Fruit fly (Drosophila melanogaster): ENCODE data around the gene Hyls1.

Hyls1 gene

dm6 chr2L:16315844-16316243 lies 36.6 kb downstream of the Hyls1 start (continued):
- TF ChIP-seq CG14965 (GFP tag; optimal IDR thresholded peaks at IDR 0.05; ENCODE audit: borderline replicate concordance), result no peak

dm6 chr2L:16315027-16315426 lies 37.4 kb downstream of the Hyls1 start:
- TF ChIP-seq schlank (tag; optimal IDR thresholded peaks at IDR 0.05) (peak; percentile 31), mirr (GFP tag; optimal IDR thresholded peaks at IDR 0.05) (peak; percentile 77), corto (GFP tag; optimal IDR thresholded peaks at IDR 0.05) (peak; percentile 19), nom (GFP tag; optimal IDR thresholded peaks at IDR 0.05) (peak; percentile 78), HmgD (GFP tag; optimal IDR thresholded peaks at IDR 0.05) (no peak), pzg (GFP tag; optimal IDR thresholded peaks at IDR 0.05) (peak; percentile 0), CG34224 (GFP tag; IDR thresholded peaks at IDR 0.05; ENCODE audit: partially characterized antibody) (peak; percentile 41; the same call in 2 of the 3 replicates), Rfx (GFP tag; IDR thresholded peaks at IDR 0.05) (peak; percentile 36; the same call in 1 of the 2 replicates), sob (GFP tag; IDR thresholded peaks at IDR 0.05) (peak; percentile 31; the same call in 1 of the 2 replicates), CG6854 (GFP tag; optimal IDR thresholded peaks at IDR 0.05) (peak; percentile 43), Dbx (GFP tag; IDR thresholded peaks at IDR 0.05) (0 out of 3 replicates have a peak, but pooled peaks have one; percentile 43), Eip74EF (GFP tag; optimal IDR thresholded peaks at IDR 0.05) (peak in 1 of 2 experiments; percentile 37), vvl (GFP tag; IDR thresholded peaks at IDR 0.05) (peak; percentile 55), pan (optimal IDR thresholded peaks at IDR 0.05) (no peak), pan (GFP tag; optimal IDR thresholded peaks at IDR 0.05 in 1 of 2, IDR thresholded peaks at IDR 0.05 in 1 of 2) (peak in 1 of 2 experiments; percentile 12), CG8290 (GFP tag; optimal IDR thresholded peaks at IDR 0.05) (no peak), CG8290 (tag; optimal IDR thresholded peaks at IDR 0.05) (peak in 1 of 2 experiments; percentile 38), sd (tag; optimal IDR thresholded peaks at IDR 0.05) (peak; percentile 95), caup (GFP tag; optimal IDR thresholded peaks at IDR 0.05; ENCODE audit: severe bottlenecking) (peak; percentile 67), CG34376 (GFP tag; optimal IDR thresholded peaks at IDR 0.05) (peak; percentile 87), lab (GFP tag; optimal IDR thresholded peaks at IDR 0.05) (peak; percentile 61), disco-r (GFP tag; optimal IDR thresholded peaks at IDR 0.05) (no peak), pros (GFP tag; optimal IDR thresholded peaks at IDR 0.05) (peak; percentile 88), odd (GFP tag; optimal IDR thresholded peaks at IDR 0.05) (peak; percentile 5), ken (GFP tag; IDR thresholded peaks at IDR 0.05) (no peak), Bgb (GFP tag; IDR thresholded peaks at IDR 0.05; ENCODE audit: partially characterized antibody) (peak; percentile 51; the same call in 1 of the 2 replicates), CG13296 (GFP tag; optimal IDR thresholded peaks at IDR 0.05) (peak; percentile 60), CrebB (tag; optimal IDR thresholded peaks at IDR 0.05) (peak; percentile 65), B-H2 (GFP tag; optimal IDR thresholded peaks at IDR 0.05) (peak; percentile 82), CG15269 (tag; optimal IDR thresholded peaks at IDR 0.05) (peak; percentile 82), NFAT (GFP tag; IDR thresholded peaks at IDR 0.05) (0 out of 2 replicates have a peak, but pooled peaks have one; percentile 43), ash1 (GFP tag; optimal IDR thresholded peaks at IDR 0.05) (no peak), cwo (GFP tag; optimal IDR thresholded peaks at IDR 0.05) (peak; percentile 27), dysf (GFP tag; IDR thresholded peaks at IDR 0.05) (no peak), oc (tag; optimal IDR thresholded peaks at IDR 0.05) (peak; percentile 16), CG3281 (GFP tag; optimal IDR thresholded peaks at IDR 0.05) (peak; percentile 16), sug (tag; optimal IDR thresholded peaks at IDR 0.05) (peak; percentile 81), CG13894 (tag; optimal IDR thresholded peaks at IDR 0.05) (peak; percentile 92), chinmo (GFP tag; IDR thresholded peaks at IDR 0.05; ENCODE audit: partially characterized antibody) (peak; percentile 95), CG17385 (GFP tag; optimal IDR thresholded peaks at IDR 0.05) (peak; percentile 17), CG12942 (GFP tag; optimal IDR thresholded peaks at IDR 0.05) (no peak), abd-A (tag; optimal IDR thresholded peaks at IDR 0.05) (peak; percentile 75), Nf-YC (tag; optimal IDR thresholded peaks at IDR 0.05) (peak; percentile 27), hkb (optimal IDR thresholded peaks at IDR 0.05) (no peak), hkb (GFP tag; IDR thresholded peaks at IDR 0.05) (peak; percentile 25; the same call in 1 of the 2 replicates), chm (GFP tag; IDR thresholded peaks at IDR 0.05) (peak; percentile 62; the same call in 1 of the 2 replicates), grn (GFP tag; optimal IDR thresholded peaks at IDR 0.05) (peak; percentile 9)
